Worm (Caenorhabditis elegans): ENCODE measurements around the gene vit-2.

The vit-2 gene

DNA sequence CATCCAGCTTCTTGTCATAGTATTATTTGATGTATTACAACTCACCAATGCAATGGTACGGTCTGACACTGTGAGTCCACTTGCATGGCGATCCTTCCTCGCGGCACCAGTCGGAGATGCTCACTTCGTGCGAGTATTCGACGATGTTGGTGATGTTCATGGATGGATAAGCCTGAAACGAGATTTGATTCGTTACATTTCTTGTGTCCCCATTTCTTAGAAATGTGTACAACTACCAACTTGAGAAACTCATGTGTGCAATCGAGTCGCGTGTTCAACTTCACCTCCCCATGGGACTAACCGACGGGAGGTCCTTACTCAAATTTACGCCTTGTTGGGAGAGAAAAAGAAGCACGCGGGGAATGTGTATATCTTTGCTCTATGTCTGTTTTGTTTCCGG, 14.7 kb downstream of the vit-2 start:
- TF ChIP-seq mdl-1 (tag; optimal IDR thresholded peaks at IDR 0.05), result peak in 1 of 2 experiments; percentile 25
- TF ChIP-seq egl-27 (tag; optimal IDR thresholded peaks at IDR 0.05), result no peak

DNA sequence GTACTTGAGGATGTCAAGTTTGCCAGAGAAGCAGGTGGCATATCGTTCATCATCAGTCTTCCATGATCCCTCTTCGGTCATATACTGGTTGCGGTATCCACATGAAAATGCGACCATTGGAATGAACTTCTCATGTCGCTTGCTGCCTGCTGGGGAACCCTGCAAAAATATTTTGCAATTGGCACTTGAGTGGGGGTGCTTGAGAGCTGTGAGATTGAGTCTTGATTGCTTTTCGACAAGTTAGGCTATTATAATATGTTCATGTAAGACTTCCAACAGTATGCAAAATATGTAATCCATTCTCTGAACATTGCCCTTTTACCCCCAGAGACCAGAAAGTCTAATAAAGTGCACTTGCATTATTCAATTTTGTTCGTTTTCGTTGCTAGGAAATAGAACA, 15.3 kb downstream of the vit-2 start:
- no peak for TF ChIP-seq sma-9 (GFP tag; optimal IDR thresholded peaks at IDR 0.05)
- TF ChIP-seq sma-9 (tag; optimal IDR thresholded peaks at IDR 0.05), result no peak
- TF ChIP-seq ztf-4 (tag; optimal IDR thresholded peaks at IDR 0.05), result no peak

DNA sequence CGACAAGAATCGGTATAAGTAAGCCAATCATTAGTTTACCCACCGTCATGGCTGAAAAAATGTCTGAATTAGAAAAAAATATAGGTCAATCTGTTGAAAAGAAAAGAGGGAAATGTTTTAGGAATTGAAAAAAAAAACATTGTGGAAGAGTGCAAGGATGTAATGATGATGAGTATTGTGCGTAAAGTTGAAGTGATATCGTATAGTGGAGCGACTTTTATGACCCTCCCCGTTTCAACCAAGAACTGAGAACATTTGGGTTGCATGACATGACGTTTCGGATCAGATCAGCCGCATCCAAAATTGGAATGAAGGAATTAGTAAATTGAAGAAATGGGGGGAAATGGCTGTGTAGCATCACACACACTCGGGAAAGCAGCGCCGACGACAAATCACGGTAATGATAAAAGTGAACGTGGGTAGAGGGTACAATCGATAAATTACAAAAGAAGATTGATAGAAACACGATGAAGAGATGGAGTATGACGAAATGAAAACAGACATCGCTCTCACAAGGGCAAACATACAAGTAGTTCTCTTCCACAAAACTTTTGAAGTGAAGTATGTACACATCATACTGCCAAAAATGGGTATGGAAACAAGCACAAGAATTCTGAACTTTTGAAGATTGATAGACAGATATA, 16.1 kb downstream of the vit-2 start, which contains the start of gene apl-1:
Gene apl-1, minus strand, starts transcription at position 51 of the 644 bp plus-strand sequence.
- peak; percentile 9 for TF ChIP-seq ama-1 (optimal IDR thresholded peaks at IDR 0.05)
- TF ChIP-seq nhr-129 (tag; optimal IDR thresholded peaks at IDR 0.05), result peak; percentile 68
- TF ChIP-seq sma-3 (GFP tag; optimal IDR thresholded peaks at IDR 0.05), result peak; percentile 54
- peak; percentile 53 for TF ChIP-seq sma-9 (GFP tag; optimal IDR thresholded peaks at IDR 0.05)
- no peak for TF ChIP-seq sma-9 (tag; optimal IDR thresholded peaks at IDR 0.05)
- peak; percentile 7 for TF ChIP-seq fos-1 (tag; optimal IDR thresholded peaks at IDR 0.05)
- TF ChIP-seq crh-2 (tag; optimal IDR thresholded peaks at IDR 0.05), result peak; percentile 1
- TF ChIP-seq nhr-21 (tag; optimal IDR thresholded peaks at IDR 0.05), result peak; percentile 21
- TF ChIP-seq ztf-1 (GFP tag; conservative IDR thresholded peaks at IDR 0.05), result no peak
- no peak for TF ChIP-seq unc-62 (GFP tag; optimal IDR thresholded peaks at IDR 0.05)

DNA sequence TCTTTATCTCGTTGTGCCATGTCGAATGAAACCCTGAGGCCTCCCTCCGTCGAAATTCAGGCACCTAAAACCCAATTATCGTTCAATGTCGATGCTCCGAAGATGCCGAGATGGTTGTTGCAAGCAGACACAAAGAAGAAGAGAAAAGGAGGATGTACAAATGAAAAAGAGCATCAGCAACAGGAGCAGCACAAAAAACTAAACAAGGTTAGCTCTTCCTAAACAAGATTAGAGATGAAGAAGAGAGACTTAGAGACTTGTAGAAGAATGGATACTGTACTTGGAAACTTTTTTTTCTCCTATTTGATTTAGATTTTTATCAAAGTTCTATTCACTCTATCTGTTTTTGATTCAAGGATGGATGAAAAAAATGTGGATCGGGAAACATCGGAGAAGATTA, 16.7 kb downstream of the vit-2 start:
- TF ChIP-seq dmd-4 (tag; optimal IDR thresholded peaks at IDR 0.05) (no peak), unc-55 (GFP tag; optimal IDR thresholded peaks at IDR 0.05) (no peak), lin-11 (tag; optimal IDR thresholded peaks at IDR 0.05) (no peak), zag-1 (tag; optimal IDR thresholded peaks at IDR 0.05) (no peak), sem-4 (tag; optimal IDR thresholded peaks at IDR 0.05) (peak; percentile 48), blmp-1 (tag; optimal IDR thresholded peaks at IDR 0.05; ENCODE audit: insufficient read depth) (no peak), mdl-1 (tag; optimal IDR thresholded peaks at IDR 0.05) (no peak), sma-3 (GFP tag; optimal IDR thresholded peaks at IDR 0.05) (no peak), C34F6.9 (tag; optimal IDR thresholded peaks at IDR 0.05) (peak; percentile 24), crh-2 (tag; optimal IDR thresholded peaks at IDR 0.05) (peak; percentile 0), alr-1 (tag; optimal IDR thresholded peaks at IDR 0.05) (no peak), nhr-6 (tag; optimal IDR thresholded peaks at IDR 0.05) (peak; percentile 30), sma-9 (GFP tag; optimal IDR thresholded peaks at IDR 0.05) (peak; percentile 23), sma-9 (tag; optimal IDR thresholded peaks at IDR 0.05) (no peak), lsy-2 (tag; optimal IDR thresholded peaks at IDR 0.05) (peak in 1 of 2 experiments; percentile 39)

DNA sequence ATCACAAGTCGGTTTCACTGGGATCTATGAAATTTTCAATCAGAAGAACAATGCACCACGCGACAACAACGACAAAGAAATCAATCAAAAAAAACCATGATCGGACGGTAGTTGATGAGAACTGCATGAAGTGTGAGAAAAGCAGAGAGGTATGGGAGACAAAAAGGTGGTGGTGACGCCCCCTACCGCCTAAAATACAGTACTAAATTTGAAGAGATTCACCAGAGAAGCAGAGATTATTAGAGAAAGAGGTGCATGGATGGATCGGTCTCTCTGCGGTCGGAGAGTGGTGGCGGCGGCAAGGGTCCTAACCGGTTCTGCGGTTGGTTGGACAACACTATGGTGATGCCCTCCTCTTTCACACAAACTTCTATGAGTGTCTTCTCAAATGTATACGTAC, 18.4 kb downstream of the vit-2 start:
- TF ChIP-seq fos-1 (tag; optimal IDR thresholded peaks at IDR 0.05), result peak; percentile 55
- no peak for TF ChIP-seq nhr-10 (tag; optimal IDR thresholded peaks at IDR 0.05)
- peak; percentile 59 for TF ChIP-seq Y55F3AM.14 (GFP tag; optimal IDR thresholded peaks at IDR 0.05)
- peak; percentile 81 for TF ChIP-seq sma-3 (GFP tag; optimal IDR thresholded peaks at IDR 0.05)
- no peak for TF ChIP-seq alr-1 (tag; optimal IDR thresholded peaks at IDR 0.05)
- peak; percentile 43 for TF ChIP-seq crh-2 (tag; optimal IDR thresholded peaks at IDR 0.05)
- peak; percentile 77 for TF ChIP-seq F13H6.1 (tag; optimal IDR thresholded peaks at IDR 0.05)
- peak; percentile 76 for TF ChIP-seq nhr-21 (tag; optimal IDR thresholded peaks at IDR 0.05)
- no peak for TF ChIP-seq peb-1 (tag; optimal IDR thresholded peaks at IDR 0.05)
- peak; percentile 66 for TF ChIP-seq lin-39 (tag; optimal IDR thresholded peaks at IDR 0.05)
- TF ChIP-seq blmp-1 (tag; optimal IDR thresholded peaks at IDR 0.05; ENCODE audit: insufficient read depth), result peak; percentile 72
- TF ChIP-seq nhr-25 (tag; optimal IDR thresholded peaks at IDR 0.05), result peak; percentile 83
- peak; percentile 53 for TF ChIP-seq nhr-129 (tag; optimal IDR thresholded peaks at IDR 0.05)
- peak in 1 of 2 experiments; percentile 32 for TF ChIP-seq lsy-2 (tag; optimal IDR thresholded peaks at IDR 0.05)
- TF ChIP-seq nhr-77 (tag; optimal IDR thresholded peaks at IDR 0.05), result no peak
- no peak for TF ChIP-seq nhr-237 (tag; optimal IDR thresholded peaks at IDR 0.05)
- TF ChIP-seq zag-1 (tag; optimal IDR thresholded peaks at IDR 0.05), result no peak
- peak; percentile 17 for TF ChIP-seq ztf-4 (tag; optimal IDR thresholded peaks at IDR 0.05)
- peak in 1 of 2 experiments; percentile 50 for TF ChIP-seq mdl-1 (tag; optimal IDR thresholded peaks at IDR 0.05)
- no peak for TF ChIP-seq ama-1 (optimal IDR thresholded peaks at IDR 0.05)
- peak; percentile 14 for TF ChIP-seq lin-13 (GFP tag; optimal IDR thresholded peaks at IDR 0.05)
- peak; percentile 71 for TF ChIP-seq sma-9 (GFP tag; optimal IDR thresholded peaks at IDR 0.05)
- TF ChIP-seq sma-9 (tag; optimal IDR thresholded peaks at IDR 0.05), result no peak
- peak; percentile 69 for TF ChIP-seq sem-4 (tag; optimal IDR thresholded peaks at IDR 0.05)
- TF ChIP-seq ztf-11 (tag; optimal IDR thresholded peaks at IDR 0.05), result no peak
- TF ChIP-seq R02D3.7 (tag; optimal IDR thresholded peaks at IDR 0.05), result no peak
- no peak for TF ChIP-seq dmd-4 (tag; optimal IDR thresholded peaks at IDR 0.05)
- no peak for TF ChIP-seq snpc-4 (tag; optimal IDR thresholded peaks at IDR 0.05)
- TF ChIP-seq C34F6.9 (tag; optimal IDR thresholded peaks at IDR 0.05), result peak; percentile 20
- TF ChIP-seq nhr-11 (tag; optimal IDR thresholded peaks at IDR 0.05), result no peak
- TF ChIP-seq gmeb-1 (tag; optimal IDR thresholded peaks at IDR 0.05), result peak; percentile 40
- TF ChIP-seq mbf-1 (tag; optimal IDR thresholded peaks at IDR 0.05), result no peak

Data from whole organism, L2 larva.